Fruit fly (Drosophila melanogaster): ENCODE measurements around the gene CG10154.

Gene CG10154

DNA sequence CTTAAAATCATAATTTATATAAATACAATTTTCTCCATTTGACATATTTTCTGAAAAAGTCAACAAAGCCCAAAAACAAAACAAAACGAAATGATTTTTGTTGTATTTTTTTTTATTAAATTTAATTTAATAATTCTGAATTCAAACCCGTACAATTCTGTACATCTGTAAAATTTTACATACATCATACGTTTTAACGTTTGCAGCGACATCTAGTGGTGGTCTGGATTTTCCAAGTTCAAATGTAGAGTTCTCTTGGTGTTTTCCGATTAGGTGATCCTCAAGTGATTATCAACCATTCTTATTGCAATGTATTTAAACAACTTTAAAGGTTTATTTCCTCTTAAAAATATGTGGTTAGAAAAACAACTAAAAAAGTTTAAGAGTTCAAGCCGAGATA, 25.9 kb downstream of the CG10154 start (continued):
- TF ChIP-seq Stat92E (GFP tag; optimal IDR thresholded peaks at IDR 0.05) (no peak), Hr51 (GFP tag; optimal IDR thresholded peaks at IDR 0.05) (no peak), Rx (GFP tag; IDR thresholded peaks at IDR 0.05) (no peak), Chrac-16 (GFP tag; optimal IDR thresholded peaks at IDR 0.05) (peak; percentile 66), B-H2 (GFP tag; optimal IDR thresholded peaks at IDR 0.05) (no peak), CG4360 (GFP tag; IDR thresholded peaks at IDR 0.05) (no peak), CG7556 (GFP tag; optimal IDR thresholded peaks at IDR 0.05) (no peak), CG7745 (tag; optimal IDR thresholded peaks at IDR 0.05) (no peak), Dad (GFP tag; optimal IDR thresholded peaks at IDR 0.05) (no peak), sim (GFP tag; IDR thresholded peaks at IDR 0.05) (no peak), nmo (GFP tag; optimal IDR thresholded peaks at IDR 0.05) (peak; percentile 58), salm (tag; optimal IDR thresholded peaks at IDR 0.05) (no peak), CG4820 (GFP tag; optimal IDR thresholded peaks at IDR 0.05) (peak; percentile 41), lov (optimal IDR thresholded peaks at IDR 0.05) (no peak), lov (GFP tag; IDR thresholded peaks at IDR 0.05) (no peak), Doc3 (GFP tag; IDR thresholded peaks at IDR 0.05; ENCODE audit: partially characterized antibody) (no peak), CG9215 (GFP tag; IDR thresholded peaks at IDR 0.05) (no peak), CG32772 (GFP tag; IDR thresholded peaks at IDR 0.05) (peak; percentile 22; the same call in 1 of the 2 replicates), CG7372 (GFP tag; IDR thresholded peaks at IDR 0.05) (no peak), CG15514 (GFP tag; optimal IDR thresholded peaks at IDR 0.05) (no peak), eve (GFP tag; optimal IDR thresholded peaks at IDR 0.05) (no peak), zfh2 (GFP tag; optimal IDR thresholded peaks at IDR 0.05) (no peak), CG3281 (GFP tag; optimal IDR thresholded peaks at IDR 0.05) (no peak), CG15479 (GFP tag; optimal IDR thresholded peaks at IDR 0.05) (no peak), HHEX (GFP tag; optimal IDR thresholded peaks at IDR 0.05) (no peak), sd (tag; optimal IDR thresholded peaks at IDR 0.05) (no peak), Bdp1 (GFP tag; optimal IDR thresholded peaks at IDR 0.05) (no peak), CG6683 (GFP tag; optimal IDR thresholded peaks at IDR 0.05) (no peak), CG15601 (tag; optimal IDR thresholded peaks at IDR 0.05) (peak; percentile 37), gcm (GFP tag; optimal IDR thresholded peaks at IDR 0.05) (no peak), CG30020 (tag; optimal IDR thresholded peaks at IDR 0.05) (no peak), Dek (tag; optimal IDR thresholded peaks at IDR 0.05) (peak; percentile 56), yki (optimal IDR thresholded peaks at IDR 0.05) (peak; percentile 19), CG7987 (GFP tag; optimal IDR thresholded peaks at IDR 0.05) (no peak), CG6272 (GFP tag; IDR thresholded peaks at IDR 0.05) (no peak), nerfin-2 (GFP tag; IDR thresholded peaks at IDR 0.05; ENCODE audit: partially characterized antibody) (no peak), CG12769 (tag; optimal IDR thresholded peaks at IDR 0.05) (peak; percentile 22), E2f1 (GFP tag; IDR thresholded peaks at IDR 0.05) (no peak), shn (GFP tag; optimal IDR thresholded peaks at IDR 0.05) (no peak), Dbx (GFP tag; IDR thresholded peaks at IDR 0.05) (peak; percentile 28; the same call in 1 of the 3 replicates), MESR4 (GFP tag; optimal IDR thresholded peaks at IDR 0.05) (no peak), fu2 (GFP tag; optimal IDR thresholded peaks at IDR 0.05) (no peak), CG6654 (GFP tag; optimal IDR thresholded peaks at IDR 0.05) (no peak), CG3995 (GFP tag; optimal IDR thresholded peaks at IDR 0.05) (peak; percentile 77), Lim3 (GFP tag; IDR thresholded peaks at IDR 0.05) (no peak), phol (tag; optimal IDR thresholded peaks at IDR 0.05) (peak; percentile 42), CG10267 (tag; optimal IDR thresholded peaks at IDR 0.05) (peak; percentile 49), CG14965 (GFP tag; optimal IDR thresholded peaks at IDR 0.05; ENCODE audit: borderline replicate concordance) (no peak), Blimp-1 (GFP tag; optimal IDR thresholded peaks at IDR 0.05) (no peak), HmgZ (tag; optimal IDR thresholded peaks at IDR 0.05) (peak; percentile 61), ro (GFP tag; IDR thresholded peaks at IDR 0.05) (no peak)
